Worm (Caenorhabditis elegans) whole organism, L4 larva: ENCODE measurements around the gene drn-1.
A peak's percentile ranks its signal among the peaks of the same experiment; 100 is the strongest.

ENCODE experiments used
- F10B5.3 ChIP-seq: sonication (generic microtip); optimal IDR thresholded peaks from 2 replicates; lab custom pipeline; 2016; ENCODE audit warnings: mild to moderate bottlenecking, missing genetic modification characterization, missing compliant biosample characterization
- F49E8.2 ChIP-seq: sonication (generic microtip); optimal IDR thresholded peaks from 2 replicates; lab custom pipeline; 2016; ENCODE audit warnings: missing compliant biosample characterization, mild to moderate bottlenecking, missing genetic modification characterization, borderline replicate concordance
- T20F7.1 ChIP-seq: fragments of 200-800 bp; sonication (Bioruptor generic); optimal IDR thresholded peaks from 2 replicates; lab custom pipeline; 2018; ENCODE audit warnings: mild to moderate bottlenecking, missing genetic modification characterization, missing compliant biosample characterization
- Y5F2A.4 ChIP-seq: fragments of 200-800 bp; sonication (Bioruptor generic); optimal IDR thresholded peaks from 2 replicates; lab custom pipeline; 2018; ENCODE audit warnings: mild to moderate bottlenecking, missing genetic modification characterization, missing compliant biosample characterization
- Y75B8A.6 ChIP-seq: fragments of 200-800 bp; sonication (Bioruptor generic); IDR thresholded peaks from 2 replicates; pipeline ENCODE4 v1.3.6; 2022; ENCODE audit warnings: missing genetic modification reagents, missing genetic modification characterization, missing compliant biosample characterization
- ZK337.2 ChIP-seq: fragments of 200-800 bp; sonication (Bioruptor generic); IDR thresholded peaks from 2 replicates; pipeline ENCODE4 v1.3.6; 2022; ENCODE audit warnings: missing genetic modification reagents, missing genetic modification characterization, missing compliant biosample characterization
- ZK546.5 ChIP-seq, 2 experiments: sonication (generic microtip); optimal IDR thresholded peaks; 2 replicates each; lab custom pipeline; 2017; ENCODE audit warnings: missing biosample characterization in 2 of 2, missing genetic modification characterization in 2 of 2
- aha-1 ChIP-seq: fragments of 150-350 bp; peaks from one replicate; lab custom pipeline; 2014; ENCODE audit warnings: missing biosample characterization, missing genetic modification characterization
- ama-1 ChIP-seq: fragments of 150-350 bp; optimal IDR thresholded peaks from 2 replicates; lab custom pipeline; 2014; ENCODE audit warnings: inconsistent platforms, mixed read lengths
- ceh-20 ChIP-seq: fragments of 200-800 bp; sonication (Bioruptor generic); IDR thresholded peaks from 2 replicates; pipeline ENCODE4 v1.3.6; 2022; ENCODE audit warnings: missing genetic modification reagents, missing genetic modification characterization, missing compliant biosample characterization
- ceh-28 ChIP-seq: fragments of 150-350 bp; optimal IDR thresholded peaks from 2 replicates; lab custom pipeline; 2014; ENCODE audit warnings: missing biosample characterization, missing genetic modification reagents, missing genetic modification characterization
- ceh-44 ChIP-seq: fragments of 200-800 bp; sonication (Bioruptor generic); IDR thresholded peaks from 2 replicates; pipeline ENCODE4 v1.3.6; 2022; ENCODE audit warnings: missing genetic modification reagents, missing genetic modification characterization, missing compliant biosample characterization
- ceh-82 ChIP-seq: sonication (generic microtip); optimal IDR thresholded peaks from 2 replicates; lab custom pipeline; 2017; ENCODE audit warnings: missing biosample characterization, missing genetic modification characterization
- ces-1 ChIP-seq: fragments of 150-350 bp; sonication (generic microtip); optimal IDR thresholded peaks from 4 replicates; lab custom pipeline; 2014; ENCODE audit warnings: missing biosample characterization, missing genetic modification reagents, missing genetic modification characterization
- cey-2 ChIP-seq: sonication (generic microtip); optimal IDR thresholded peaks from 3 replicates; lab custom pipeline; 2017; ENCODE audit warnings: missing genetic modification characterization, mild to moderate bottlenecking, missing compliant biosample characterization, antibody characterized with exemption, borderline replicate concordance; ENCODE audit not compliant: insufficient read depth
- daf-16 ChIP-seq, 3 experiments: sonication (generic microtip); optimal IDR thresholded peaks; 2 replicates each; lab custom pipeline; 2016 to 2017; ENCODE audit warnings: missing genetic modification characterization in 3 of 3, missing genetic modification reagents in 3 of 3, mild to moderate bottlenecking in 2 of 3, missing compliant biosample characterization in 2 of 3, missing biosample characterization in 1 of 3, moderate library complexity in 1 of 3
- daf-19 ChIP-seq: fragments of 200-800 bp; sonication (Bioruptor generic); conservative IDR thresholded peaks from 2 replicates; pipeline ENCODE4 v1.3.6; 2022; ENCODE audit warnings: missing genetic modification characterization, missing compliant biosample characterization
- dmd-9 ChIP-seq: fragments of 200-800 bp; sonication (Bioruptor generic); IDR thresholded peaks from 2 replicates; pipeline ENCODE4 v1.3.6; 2022; ENCODE audit warnings: missing genetic modification reagents, missing genetic modification characterization, missing compliant biosample characterization
- dve-1 ChIP-seq: sonication (generic microtip); optimal IDR thresholded peaks from 2 replicates; lab custom pipeline; 2017; ENCODE audit warnings: antibody characterized with exemption, mild to moderate bottlenecking, missing genetic modification characterization, missing compliant biosample characterization; ENCODE audit not compliant: insufficient read depth
- egl-27 ChIP-seq: sonication (generic microtip); optimal IDR thresholded peaks from 3 replicates; lab custom pipeline; 2017; ENCODE audit warnings: missing biosample characterization, missing genetic modification reagents, missing genetic modification characterization
- fkh-10 ChIP-seq: fragments of 150-350 bp; optimal IDR thresholded peaks from 2 replicates; lab custom pipeline; 2014; ENCODE audit warnings: missing biosample characterization, missing genetic modification reagents, missing genetic modification characterization
- hif-1 ChIP-seq, 2 experiments: sonication (generic microtip); optimal IDR thresholded peaks; 2 replicates each; lab custom pipeline; 2016 to 2017; ENCODE audit warnings: missing compliant biosample characterization in 2 of 2, missing genetic modification characterization in 2 of 2, missing genetic modification reagents in 2 of 2, missing genotype in 2 of 2, mild to moderate bottlenecking in 1 of 2
- jun-1 ChIP-seq: fragments of 150-350 bp; optimal IDR thresholded peaks from 2 replicates; lab custom pipeline; 2014; ENCODE audit warnings: missing biosample characterization, missing genetic modification reagents, missing genetic modification characterization
- lin-1 ChIP-seq: fragments of 200-800 bp; sonication (Bioruptor generic); IDR thresholded peaks from 2 replicates; pipeline ENCODE4 v1.3.6; 2022; ENCODE audit warnings: missing genetic modification reagents, missing genetic modification characterization, missing compliant biosample characterization
- lin-13 ChIP-seq: fragments of 150-350 bp; optimal IDR thresholded peaks from 2 replicates; lab custom pipeline; 2014; ENCODE audit warnings: missing biosample characterization, missing genetic modification reagents, missing genetic modification characterization
- lin-15B ChIP-seq: fragments of 150-350 bp; sonication (generic microtip); optimal IDR thresholded peaks from 3 replicates; lab custom pipeline; 2014; ENCODE audit warnings: missing biosample characterization, missing genetic modification characterization
- lin-29 ChIP-seq: fragments of 200-800 bp; sonication (Bioruptor generic); IDR thresholded peaks from 2 replicates; pipeline ENCODE4 v1.3.6; 2022; ENCODE audit warnings: missing genetic modification reagents, missing genetic modification characterization, missing compliant biosample characterization
- lir-3 ChIP-seq: sonication (generic microtip); optimal IDR thresholded peaks from 2 replicates; lab custom pipeline; 2016; ENCODE audit warnings: mild to moderate bottlenecking, missing genetic modification characterization, missing compliant biosample characterization
- mes-2 ChIP-seq: sonication (generic microtip); optimal IDR thresholded peaks from 2 replicates; lab custom pipeline; 2016; ENCODE audit warnings: missing genotype, mild to moderate bottlenecking, missing genetic modification characterization, missing compliant biosample characterization; ENCODE audit not compliant: poor library complexity, severe bottlenecking
- mxl-3 ChIP-seq: fragments of 200-800 bp; sonication (Bioruptor generic); optimal IDR thresholded peaks from 2 replicates; lab custom pipeline; 2018; ENCODE audit warnings: mild to moderate bottlenecking, missing genetic modification characterization, missing compliant biosample characterization
- nhr-10 ChIP-seq: fragments of 150-350 bp; optimal IDR thresholded peaks from 2 replicates; lab custom pipeline; 2014; ENCODE audit warnings: missing biosample characterization, missing genetic modification characterization
- nhr-111 ChIP-seq: fragments of 200-800 bp; sonication (Bioruptor generic); optimal IDR thresholded peaks from 2 replicates; lab custom pipeline; 2018; ENCODE audit warnings: mild to moderate bottlenecking, missing genetic modification characterization, missing compliant biosample characterization
- nhr-42 ChIP-seq: fragments of 200-800 bp; sonication (Bioruptor generic); IDR thresholded peaks from 2 replicates; pipeline ENCODE4 v1.3.6; 2022; ENCODE audit warnings: missing genetic modification characterization, missing compliant biosample characterization
- nhr-48 ChIP-seq: sonication (generic microtip); optimal IDR thresholded peaks from 2 replicates; lab custom pipeline; 2016; ENCODE audit warnings: mild to moderate bottlenecking, missing genetic modification characterization, missing compliant biosample characterization
- nhr-76 ChIP-seq: fragments of 150-350 bp; optimal IDR thresholded peaks from 2 replicates; lab custom pipeline; 2014; ENCODE audit warnings: missing biosample characterization, missing genetic modification characterization
- pqm-1 ChIP-seq: sonication (generic microtip); optimal IDR thresholded peaks from 2 replicates; lab custom pipeline; 2017; ENCODE audit warnings: missing biosample characterization, missing genetic modification characterization
- saeg-2 ChIP-seq: fragments of 200-800 bp; sonication (Bioruptor generic); IDR thresholded peaks from 2 replicates; pipeline ENCODE4 v1.3.6; 2022; ENCODE audit warnings: missing genetic modification reagents, missing genetic modification characterization, missing compliant biosample characterization
- skn-1 ChIP-seq: fragments of 150-350 bp; optimal IDR thresholded peaks from 2 replicates; lab custom pipeline; 2014; ENCODE audit warnings: missing biosample characterization, missing genetic modification characterization
- tag-97 ChIP-seq: fragments of 200-800 bp; sonication (Bioruptor generic); IDR thresholded peaks from 2 replicates; pipeline ENCODE4 v1.3.6; 2022; ENCODE audit warnings: missing genetic modification characterization, missing compliant biosample characterization
- tra-1 ChIP-seq: fragments of 200-800 bp; sonication (Bioruptor generic); IDR thresholded peaks from 2 replicates; pipeline ENCODE4 v1.3.6; 2022; ENCODE audit warnings: missing genetic modification reagents, missing genetic modification characterization, missing compliant biosample characterization
- unc-130 ChIP-seq: sonication (generic microtip); optimal IDR thresholded peaks from 2 replicates; lab custom pipeline; 2016; ENCODE audit warnings: missing genetic modification reagents, missing genetic modification characterization, missing compliant biosample characterization
- unc-39 ChIP-seq: sonication (generic microtip); optimal IDR thresholded peaks from 2 replicates; lab custom pipeline; 2017; ENCODE audit warnings: missing biosample characterization, missing genetic modification characterization
- zag-1 ChIP-seq: fragments of 150-350 bp; optimal IDR thresholded peaks from 2 replicates; lab custom pipeline; 2014; ENCODE audit warnings: missing biosample characterization, missing genetic modification characterization
- zfp-3 ChIP-seq: fragments of 200-800 bp; sonication (Bioruptor generic); conservative IDR thresholded peaks from 2 replicates; pipeline ENCODE4 v1.3.6; 2022; ENCODE audit warnings: missing genetic modification reagents, missing genetic modification characterization, missing compliant biosample characterization
- zip-11 ChIP-seq: fragments of 200-800 bp; sonication (Bioruptor generic); IDR thresholded peaks from 2 replicates; pipeline ENCODE4 v1.3.6; 2022; ENCODE audit warnings: missing genetic modification characterization, missing compliant biosample characterization
- ztf-11 ChIP-seq: fragments of 150-350 bp; optimal IDR thresholded peaks from 2 replicates; lab custom pipeline; 2014; ENCODE audit warnings: missing biosample characterization, missing genetic modification characterization
- ztf-7 ChIP-seq: fragments of 150-350 bp; optimal IDR thresholded peaks from 2 replicates; lab custom pipeline; 2014; ENCODE audit warnings: missing biosample characterization, missing genetic modification characterization

The drn-1 gene

ce11 chrII:5293287-5293850, 21.7 kb upstream of the drn-1 start, which contains the start of gene ZK622.1 (continued):
- TF ChIP-seq lin-15B (tag; lab: Kevin White, UChicago) (no peak), ztf-11 (tag; lab: Kevin White, UChicago) (no peak), F49E8.2 (tag; lab: Kevin White, UChicago) (no peak), dmd-9 (peak; percentile 63; the same call in 1 of the 2 replicates), lin-13 (GFP tag; lab: Kevin White, UChicago) (no peak)

- TF ChIP-seq tag-97 (GFP tag; lab: Robert Waterston, UW) (no peak), ZK337.2 (GFP tag; lab: Robert Waterston, UW) (peak; percentile 58), nhr-42 (GFP tag; lab: Robert Waterston, UW) (no peak), lir-3 (peak; percentile 38), ZK546.5 (tag; optimal IDR thresholded peaks at IDR 0.05; lab: Kevin White, UChicago) (no peak), unc-130 (peak; percentile 40), mes-2 (tag; lab: Kevin White, UChicago) (peak; percentile 72), zip-11 (GFP tag; lab: Robert Waterston, UW) (peak; percentile 82), jun-1 (no peak), daf-19 (GFP tag; lab: Robert Waterston, UW) (peak; percentile 76), ceh-20 (GFP tag; lab: Robert Waterston, UW) (0 out of 2 replicates have a peak, but pooled peaks have one; percentile 30), nhr-10 (tag; lab: Kevin White, UChicago) (no peak), nhr-76 (tag; lab: Kevin White, UChicago) (no peak), ces-1 (GFP tag; lab: Kevin White, UChicago) (no peak), ceh-28 (tag; lab: Kevin White, UChicago) (no peak), nhr-111 (GFP tag; lab: Kevin White, UChicago) (no peak), dmd-9 (0 out of 2 replicates have a peak, but pooled peaks have one; percentile 29), daf-16 (GFP tag; optimal IDR thresholded peaks at IDR 0.05; lab: Kevin White, UChicago) (peak; percentile 15 to 79), daf-16 (tag; optimal IDR thresholded peaks at IDR 0.05; lab: Kevin White, UChicago) (peak; percentile 66), nhr-48 (tag; lab: Kevin White, UChicago) (peak; percentile 64), skn-1 (tag; lab: Kevin White, UChicago) (no peak), lin-1 (GFP tag; lab: Robert Waterston, UW) (0 out of 2 replicates have a peak, but pooled peaks have one; percentile 26), tra-1 (GFP tag; lab: Robert Waterston, UW) (peak; percentile 69), aha-1 (tag; lab: Kevin White, UChicago) (no peak), F10B5.3 (tag; lab: Kevin White, UChicago) (no peak), ama-1 (lab: Kevin White, UChicago) (no peak), lin-13 (GFP tag; lab: Kevin White, UChicago) (peak; percentile 33), zfp-3 (GFP tag; lab: Robert Waterston, UW) (0 out of 2 replicates have a peak, but pooled peaks have one; percentile 46), cey-2 (tag; lab: Kevin White, UChicago) (no peak), lin-29 (GFP tag; lab: Robert Waterston, UW) (no peak), ceh-82 (tag; lab: Kevin White, UChicago) (no peak), ztf-7 (tag; lab: Kevin White, UChicago) (peak; percentile 35), unc-39 (no peak), fkh-10 (GFP tag; lab: Kevin White, UChicago) (no peak), hif-1 (tag; optimal IDR thresholded peaks at IDR 0.05; lab: Kevin White, UChicago) (peak in 1 of 2 experiments; percentile 26), ztf-11 (tag; lab: Kevin White, UChicago) (no peak), Y75B8A.6 (no peak), ceh-44 (peak; percentile 63), dve-1 (tag; lab: Kevin White, UChicago) (peak; percentile 67), T20F7.1 (GFP tag; lab: Kevin White, UChicago) (peak; percentile 28), Y5F2A.4 (GFP tag; lab: Kevin White, UChicago) (peak; percentile 14), mxl-3 (GFP tag; lab: Kevin White, UChicago) (peak; percentile 49), zag-1 (no peak), pqm-1 (tag; lab: Kevin White, UChicago) (no peak), egl-27 (no peak), saeg-2 (GFP tag; lab: Robert Waterston, UW) (no peak)
Measured at ce11 chrII:5292226-5292752, 20.6 kb upstream of the drn-1 start, which contains the start of gene ZK622.4. ZK622.4 (plus strand) TSS chrII:5292702.
